Worm (Caenorhabditis elegans): Measurements from ENCODE around the gene C18A3.7.
A peak's percentile ranks its signal among the peaks of the same experiment; 100 is the strongest.

C18A3.7 gene

DNA sequence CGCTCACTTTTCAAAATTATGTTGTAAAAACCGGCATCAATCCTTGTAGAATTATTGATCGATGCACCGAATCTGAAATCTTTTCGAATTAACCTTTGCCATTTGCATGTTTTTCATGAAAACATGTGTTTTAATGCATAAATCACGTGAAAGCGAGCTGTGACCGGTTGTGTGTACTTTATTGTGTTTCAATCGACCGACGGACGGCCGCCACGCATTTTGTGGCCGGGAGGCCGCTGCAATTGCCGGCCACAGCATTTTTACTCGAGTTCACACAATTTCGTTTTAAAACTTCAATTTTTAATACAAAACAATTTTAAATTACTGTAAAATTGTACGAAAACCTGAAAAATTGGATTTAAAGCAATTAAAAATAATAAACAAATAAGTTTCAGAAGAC lies 41.3 kb downstream of the C18A3.7 start, which contains the start of gene C25H3.11 (continued):
- TF ChIP-seq nhr-102 (tag; optimal IDR thresholded peaks at IDR 0.05) (no peak), arid-1 (GFP tag; conservative IDR thresholded peaks at IDR 0.05) (0 out of 2 replicates have a peak, but pooled peaks have one; percentile 24), madf-9 (GFP tag; conservative IDR thresholded peaks at IDR 0.05) (no peak), spr-1 (tag; optimal IDR thresholded peaks at IDR 0.05) (peak; percentile 28), fkh-10 (GFP tag; optimal IDR thresholded peaks at IDR 0.05) (no peak), nhr-6 (tag; optimal IDR thresholded peaks at IDR 0.05) (no peak), D1046.2 (GFP tag; IDR thresholded peaks at IDR 0.05) (no peak), hlh-11 (tag; optimal IDR thresholded peaks at IDR 0.05) (peak; percentile 78), ces-1 (GFP tag; optimal IDR thresholded peaks at IDR 0.05) (no peak), tra-1 (GFP tag; IDR thresholded peaks at IDR 0.05) (no peak), nhr-10 (tag; optimal IDR thresholded peaks at IDR 0.05) (no peak)

DNA sequence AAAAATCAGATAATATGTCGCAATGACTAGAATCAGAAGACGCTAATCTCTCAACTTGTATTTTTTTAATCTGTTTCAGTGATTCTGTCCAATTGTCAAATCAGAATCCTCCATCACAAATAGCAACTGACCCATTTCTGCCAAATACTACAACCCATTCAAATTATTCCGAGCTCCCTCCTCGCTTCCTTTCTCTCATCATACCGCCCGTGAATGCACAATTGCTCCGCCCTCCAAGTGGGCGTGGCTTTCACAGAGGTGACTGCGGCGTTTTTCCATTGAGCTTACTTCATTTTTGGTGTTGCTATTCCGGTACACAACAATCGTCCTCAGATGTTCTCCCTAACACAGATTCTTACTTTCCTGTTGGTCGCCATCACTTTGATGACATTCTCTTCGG lies 49.5 kb downstream of the C18A3.7 start, which contains the start of gene flp-27:
Gene flp-27, plus strand, starts transcription at position 301 of the 400 bp plus-strand sequence.
- TF ChIP-seq unc-130 (GFP tag; optimal IDR thresholded peaks at IDR 0.05) (no peak), skn-1 (tag; optimal IDR thresholded peaks at IDR 0.05) (no peak), hlh-11 (tag; optimal IDR thresholded peaks at IDR 0.05) (no peak), spr-3 (GFP tag; optimal IDR thresholded peaks at IDR 0.05) (no peak), dve-1 (tag; optimal IDR thresholded peaks at IDR 0.05; ENCODE audit: insufficient read depth) (no peak)
